Worm (Caenorhabditis elegans): Measurements from ENCODE around the gene C50D2.7.

DNA sequence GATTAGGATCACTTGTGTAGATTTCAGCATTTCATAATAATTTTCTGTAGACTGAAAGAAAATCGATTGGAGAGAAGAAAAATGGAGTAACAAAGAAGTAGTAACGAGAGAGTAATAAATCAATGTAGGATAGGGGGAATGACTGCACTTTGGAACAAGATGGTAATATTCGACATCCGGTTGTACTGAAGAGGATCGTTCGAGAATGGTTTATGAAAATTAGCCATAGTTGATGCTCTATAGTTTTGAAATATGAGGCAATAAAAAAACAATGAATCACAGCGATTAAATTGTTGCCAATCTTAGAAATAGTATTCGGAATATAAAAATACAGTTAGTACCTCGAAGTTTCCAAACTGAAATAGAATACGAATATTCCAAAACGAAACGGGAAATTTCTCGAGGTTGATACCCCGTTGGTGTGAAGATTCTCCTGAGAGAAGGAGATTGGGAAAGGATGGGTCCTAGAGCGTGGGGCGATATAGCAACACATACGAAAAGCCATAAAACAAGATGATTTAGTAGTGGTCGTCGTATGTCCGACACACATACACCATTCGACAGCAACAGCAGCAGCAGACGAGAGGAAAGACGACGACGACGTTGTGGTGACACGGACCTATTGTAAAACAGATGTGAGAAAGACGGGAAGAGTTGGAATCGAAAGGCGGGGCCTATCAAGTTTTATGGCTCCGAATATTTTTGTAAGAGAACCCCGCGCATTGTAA lies 38.6 kb upstream of the C50D2.7 start, which contains the start of gene cwn-1:
- TF ChIP-seq lin-11 (tag; optimal IDR thresholded peaks at IDR 0.05) (no peak), lin-39 (tag; optimal IDR thresholded peaks at IDR 0.05) (no peak), nhr-237 (tag; optimal IDR thresholded peaks at IDR 0.05) (no peak), nhr-21 (tag; optimal IDR thresholded peaks at IDR 0.05) (no peak), blmp-1 (tag; optimal IDR thresholded peaks at IDR 0.05; ENCODE audit: insufficient read depth) (no peak), ceh-82 (tag; optimal IDR thresholded peaks at IDR 0.05) (no peak), snpc-4 (tag; optimal IDR thresholded peaks at IDR 0.05) (no peak), skn-1 (tag; optimal IDR thresholded peaks at IDR 0.05) (no peak), nhr-6 (tag; optimal IDR thresholded peaks at IDR 0.05) (no peak), unc-62 (GFP tag; optimal IDR thresholded peaks at IDR 0.05) (no peak), ztf-11 (tag; optimal IDR thresholded peaks at IDR 0.05) (no peak), mdl-1 (tag; optimal IDR thresholded peaks at IDR 0.05) (no peak), elt-1 (tag; optimal IDR thresholded peaks at IDR 0.05) (no peak)
